Worm (Caenorhabditis elegans): ENCODE measurements around the gene plrg-1.

DNA sequence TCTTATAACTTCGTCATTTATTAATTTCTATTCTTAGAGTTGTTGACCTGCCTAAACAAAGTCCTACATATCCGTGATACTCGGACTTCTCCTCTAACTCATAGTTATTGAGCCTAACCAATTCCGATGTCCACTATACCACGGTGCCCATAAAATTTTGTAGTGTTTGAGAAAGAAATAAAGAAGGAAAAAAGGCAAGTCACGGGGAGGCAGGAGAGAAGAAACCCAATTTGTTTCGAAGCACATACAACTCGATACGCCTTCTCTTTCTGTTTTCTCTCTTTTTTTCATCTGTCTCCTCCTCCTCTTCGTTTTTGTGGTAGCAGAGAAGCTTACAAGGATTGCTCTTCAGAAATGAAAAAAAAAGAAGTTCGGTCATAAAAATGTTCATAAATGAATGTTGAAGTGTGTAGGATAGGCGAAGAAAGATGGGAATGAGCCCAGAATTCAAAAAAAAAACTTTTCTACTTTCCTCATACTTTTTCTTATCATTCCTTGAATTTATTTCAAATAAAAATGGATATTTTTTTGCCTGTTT lies 27.0 kb upstream of the plrg-1 start:
- TF ChIP-seq W03F9.2 (tag; optimal IDR thresholded peaks at IDR 0.05) (no peak), dao-5 (tag; optimal IDR thresholded peaks at IDR 0.05) (no peak), him-1 (tag; optimal IDR thresholded peaks at IDR 0.05) (no peak)

Data from whole organism, L4/young adult.